Worm (Caenorhabditis elegans): Measurements from ENCODE around the gene ZC477.2.
A peak's percentile ranks its signal among the peaks of the same experiment; 100 is the strongest.

Gene ZC477.2

DNA sequence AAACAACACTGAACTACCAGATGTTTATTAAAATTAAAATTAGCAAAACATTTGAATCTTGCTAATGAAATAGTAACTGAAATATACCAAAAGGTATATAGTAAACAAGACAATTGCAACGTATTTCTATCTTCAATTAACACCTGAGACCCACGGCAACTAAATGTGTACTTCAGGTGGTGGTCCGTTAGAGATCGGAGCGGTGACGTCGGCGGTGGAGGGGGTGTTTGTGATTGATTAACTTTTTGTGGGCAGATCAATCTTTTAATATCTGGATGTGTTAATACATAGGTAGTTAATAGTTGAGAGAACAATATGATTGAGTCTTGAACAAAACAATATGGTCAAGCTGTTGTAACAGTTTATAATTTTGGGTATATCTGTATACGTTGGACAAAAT is 11.9 kb upstream of the ZC477.2 start (continued):
- peak; percentile 43 for TF ChIP-seq lin-14 (GFP tag; optimal IDR thresholded peaks at IDR 0.05)
- no peak for TF ChIP-seq isw-1 (GFP tag; IDR thresholded peaks at IDR 0.05)
- no peak for TF ChIP-seq nhr-77 (tag; optimal IDR thresholded peaks at IDR 0.05)
- no peak for TF ChIP-seq lin-15B (tag; optimal IDR thresholded peaks at IDR 0.05)
- TF ChIP-seq nhr-84 (tag; optimal IDR thresholded peaks at IDR 0.05) = no peak
- no peak for TF ChIP-seq pag-3 (tag; optimal IDR thresholded peaks at IDR 0.05; ENCODE audit: borderline replicate concordance, insufficient read depth)
- no peak for TF ChIP-seq hlh-17 (GFP tag; optimal IDR thresholded peaks at IDR 0.05; ENCODE audit: borderline replicate concordance)
- no peak for TF ChIP-seq unc-62 (GFP tag; optimal IDR thresholded peaks at IDR 0.05)
- TF ChIP-seq lin-35 (GFP tag; optimal IDR thresholded peaks at IDR 0.05) = no peak
- no peak for TF ChIP-seq grh-1 (GFP tag; IDR thresholded peaks at IDR 0.05)
- TF ChIP-seq unc-98 (GFP tag; IDR thresholded peaks at IDR 0.05) = no peak
- no peak for TF ChIP-seq lir-3 (tag; optimal IDR thresholded peaks at IDR 0.05; ENCODE audit: poor library complexity)
- no peak for TF ChIP-seq nhr-76 (tag; optimal IDR thresholded peaks at IDR 0.05)
- no peak for TF ChIP-seq ztf-4 (tag; optimal IDR thresholded peaks at IDR 0.05)
- no peak for TF ChIP-seq ceh-63 (GFP tag; optimal IDR thresholded peaks at IDR 0.05)
- no peak for TF ChIP-seq mef-2 (tag; optimal IDR thresholded peaks at IDR 0.05)
- TF ChIP-seq efl-1 (optimal IDR thresholded peaks at IDR 0.05) = no peak
- no peak for TF ChIP-seq efl-1 (GFP tag; optimal IDR thresholded peaks at IDR 0.05 in 1 of 2)
- no peak for TF ChIP-seq sptf-1 (tag; optimal IDR thresholded peaks at IDR 0.05)
- TF ChIP-seq nhr-47 (tag; optimal IDR thresholded peaks at IDR 0.05) = no peak
- TF ChIP-seq nhr-71 (tag; optimal IDR thresholded peaks at IDR 0.05) = peak; percentile 30
- TF ChIP-seq fkh-8 (tag; optimal IDR thresholded peaks at IDR 0.05) = no peak
- no peak for TF ChIP-seq mab-9 (GFP tag; IDR thresholded peaks at IDR 0.05)
- no peak for TF ChIP-seq Y116A8C.19 (tag; optimal IDR thresholded peaks at IDR 0.05; ENCODE audit: borderline replicate concordance)

DNA sequence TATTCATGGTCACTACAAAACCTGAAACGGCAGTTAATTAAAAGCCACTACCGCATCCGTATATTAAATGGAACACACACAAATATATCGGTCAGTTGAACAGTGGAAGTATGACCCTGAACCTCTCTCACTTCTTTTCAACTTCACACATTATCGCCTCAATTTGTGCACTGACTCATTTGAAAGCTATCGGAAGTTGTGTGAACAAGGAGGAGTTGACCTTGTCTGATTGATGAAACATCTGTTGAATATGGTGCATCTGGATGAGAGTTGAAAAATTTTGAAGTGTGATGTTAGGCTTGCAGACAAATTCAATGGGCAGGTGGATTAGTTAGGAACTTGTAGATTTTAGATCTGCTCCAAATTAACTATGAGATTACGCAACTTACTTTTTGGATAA is 10.5 kb upstream of the ZC477.2 start:
- TF ChIP-seq vab-15 (tag; optimal IDR thresholded peaks at IDR 0.05) = no peak
- no peak for TF ChIP-seq elt-2 (tag; optimal IDR thresholded peaks at IDR 0.05)
- TF ChIP-seq efl-3 (GFP tag; optimal IDR thresholded peaks at IDR 0.05) = no peak
- TF ChIP-seq nhr-77 (tag; optimal IDR thresholded peaks at IDR 0.05) = no peak
- no peak for TF ChIP-seq unc-130 (tag; optimal IDR thresholded peaks at IDR 0.05)
- no peak for TF ChIP-seq lin-35 (GFP tag; optimal IDR thresholded peaks at IDR 0.05)
- TF ChIP-seq swsn-7 (tag; optimal IDR thresholded peaks at IDR 0.05) = no peak
- no peak for TF ChIP-seq C16A3.4 (tag; optimal IDR thresholded peaks at IDR 0.05)
- no peak for TF ChIP-seq nhr-47 (tag; optimal IDR thresholded peaks at IDR 0.05)
- TF ChIP-seq zip-4 (GFP tag; optimal IDR thresholded peaks at IDR 0.05) = no peak
- no peak for TF ChIP-seq nhr-90 (tag; optimal IDR thresholded peaks at IDR 0.05; ENCODE audit: poor library complexity)
- TF ChIP-seq alr-1 (tag; optimal IDR thresholded peaks at IDR 0.05; ENCODE audit: borderline replicate concordance) = no peak
- no peak for TF ChIP-seq zag-1 (tag; optimal IDR thresholded peaks at IDR 0.05)
- TF ChIP-seq tlp-1 (tag; optimal IDR thresholded peaks at IDR 0.05) = no peak
- TF ChIP-seq lin-39 (tag; optimal IDR thresholded peaks at IDR 0.05) = no peak

DNA sequence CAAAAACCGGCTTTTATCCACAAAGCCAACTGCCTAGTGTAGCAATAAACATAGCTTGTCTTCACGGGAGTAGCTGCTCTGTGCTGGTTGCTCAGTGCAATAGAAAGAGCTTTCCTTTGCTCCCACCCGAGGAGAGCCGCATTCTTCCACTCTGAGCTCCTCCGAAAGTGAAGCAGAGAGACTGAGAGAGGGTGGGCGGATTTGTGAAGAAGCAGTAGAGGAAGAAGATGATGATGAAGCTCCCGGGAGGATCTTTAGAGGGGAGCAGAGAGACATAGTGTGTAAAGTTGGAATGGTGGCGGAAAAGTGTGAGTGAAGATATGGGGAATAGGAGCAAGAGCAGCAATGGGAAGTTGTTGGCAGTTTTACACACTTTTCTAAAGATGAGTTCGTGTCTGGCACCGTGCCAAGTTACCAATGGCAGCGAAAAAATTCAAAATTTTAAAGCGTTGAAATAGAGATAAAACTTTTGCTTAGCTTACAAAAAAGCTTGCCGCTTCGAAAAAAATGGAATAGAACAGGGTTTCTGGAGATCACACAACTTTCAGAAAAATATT is 9.4 kb upstream of the ZC477.2 start, which contains the start of gene ZC477.4:
ZC477.4 (minus strand) TSS at position 276 of the 557 bp plus-strand sequence.
- no peak for TF ChIP-seq grh-1 (GFP tag; IDR thresholded peaks at IDR 0.05)
- TF ChIP-seq sox-4 (tag; optimal IDR thresholded peaks at IDR 0.05) = no peak
- no peak for TF ChIP-seq sup-37 (GFP tag; optimal IDR thresholded peaks at IDR 0.05)
- no peak for TF ChIP-seq swsn-7 (tag; optimal IDR thresholded peaks at IDR 0.05)
- no peak for TF ChIP-seq skn-1 (tag; optimal IDR thresholded peaks at IDR 0.05)
- TF ChIP-seq unc-62 (GFP tag; optimal IDR thresholded peaks at IDR 0.05) = no peak
- no peak for TF ChIP-seq lir-3 (tag; optimal IDR thresholded peaks at IDR 0.05; ENCODE audit: poor library complexity)
- TF ChIP-seq zag-1 (tag; optimal IDR thresholded peaks at IDR 0.05) = no peak
- no peak for TF ChIP-seq ets-5 (GFP tag; IDR thresholded peaks at IDR 0.05)
- no peak for TF ChIP-seq ceh-8 (GFP tag; optimal IDR thresholded peaks at IDR 0.05)
- TF ChIP-seq elt-2 (tag; optimal IDR thresholded peaks at IDR 0.05) = no peak
- no peak for TF ChIP-seq Y116A8C.19 (tag; optimal IDR thresholded peaks at IDR 0.05; ENCODE audit: borderline replicate concordance)
- no peak for TF ChIP-seq lin-39 (tag; optimal IDR thresholded peaks at IDR 0.05)
- no peak for TF ChIP-seq fkh-10 (GFP tag; optimal IDR thresholded peaks at IDR 0.05)
- TF ChIP-seq F16B12.6 (tag; optimal IDR thresholded peaks at IDR 0.05) = no peak
- no peak for TF ChIP-seq blmp-1 (tag; optimal IDR thresholded peaks at IDR 0.05)
- TF ChIP-seq mdl-1 (tag; optimal IDR thresholded peaks at IDR 0.05) = no peak
- TF ChIP-seq ceh-88 (GFP tag; IDR thresholded peaks at IDR 0.05) = no peak
- TF ChIP-seq snu-23 (GFP tag; optimal IDR thresholded peaks at IDR 0.05) = peak; percentile 37
- TF ChIP-seq nhr-47 (tag; optimal IDR thresholded peaks at IDR 0.05) = no peak
- TF ChIP-seq nhr-85 (tag) = no peak
- no peak for TF ChIP-seq irx-1 (tag; optimal IDR thresholded peaks at IDR 0.05)
- no peak for TF ChIP-seq mef-2 (tag; optimal IDR thresholded peaks at IDR 0.05)
- TF ChIP-seq hlh-17 (GFP tag; optimal IDR thresholded peaks at IDR 0.05; ENCODE audit: borderline replicate concordance) = no peak
